Worm (Caenorhabditis elegans) whole organism, L4/young adult: Measurements from ENCODE around the gene swt-1.

Source experiments
- W03F9.2 ChIP-seq: fragments of 150-350 bp; optimal IDR thresholded peaks from 2 replicates; lab custom pipeline; 2014; ENCODE audit warnings: missing biosample characterization, missing genetic modification characterization
- dao-5 ChIP-seq: sonication (generic microtip); optimal IDR thresholded peaks from 2 replicates; lab custom pipeline; 2016; ENCODE audit warnings: missing genotype, missing genetic modification characterization, moderate library complexity, missing compliant biosample characterization
- him-1 ChIP-seq: sonication (generic microtip); optimal IDR thresholded peaks from 2 replicates; lab custom pipeline; 2016; ENCODE audit warnings: missing genotype, missing genetic modification reagents, missing genetic modification characterization, missing compliant biosample characterization

- TF ChIP-seq him-1 (tag; lab: Kevin White, UChicago): no peak
- TF ChIP-seq W03F9.2 (tag; lab: Kevin White, UChicago): no peak
- no peak for TF ChIP-seq dao-5 (tag; lab: Kevin White, UChicago)
Observed at ce11 chrIV:306572-306971, 733 bp upstream of the swt-1 start.
